Worm (Caenorhabditis elegans): Measurements from ENCODE around the gene F13C5.5.

The F13C5.5 gene

ce11 chrX:621688-622087 is 13.4 kb upstream of the F13C5.5 start:
- TF ChIP-seq hlh-1 (tag; optimal IDR thresholded peaks at IDR 0.05): peak; percentile 25
- no peak for TF ChIP-seq elt-3 (tag; optimal IDR thresholded peaks at IDR 0.05)
- TF ChIP-seq unc-120 (tag; optimal IDR thresholded peaks at IDR 0.05; ENCODE audit: poor library complexity, severe bottlenecking): no peak

DNA sequence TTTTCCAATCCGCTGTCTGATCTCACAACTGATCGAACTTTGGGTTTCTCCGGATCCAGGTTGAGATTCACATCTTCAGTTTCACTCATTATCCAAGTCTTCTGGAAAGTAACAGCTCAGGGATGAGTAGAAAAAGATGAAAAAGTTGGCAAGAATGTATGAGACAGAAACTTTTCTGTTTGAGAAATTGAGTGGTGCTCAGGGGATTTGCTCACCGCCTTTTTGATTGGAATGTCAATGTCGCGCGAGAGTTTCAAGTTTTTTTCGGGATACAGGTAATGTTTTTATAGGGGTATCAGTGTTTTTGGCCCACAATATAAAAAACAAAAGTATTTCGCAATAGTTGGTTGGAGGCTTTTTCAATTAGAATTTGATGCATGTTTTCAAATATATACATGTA is 12.9 kb upstream of the F13C5.5 start, which contains the start of gene unc-96:
TSS of gene unc-96 (minus strand) at position 101 of the 400 bp plus-strand sequence.
- TF ChIP-seq flh-1 (GFP tag; optimal IDR thresholded peaks at IDR 0.05) (no peak), nhr-2 (tag; optimal IDR thresholded peaks at IDR 0.05) (no peak), nhr-76 (tag; optimal IDR thresholded peaks at IDR 0.05) (no peak), lin-13 (tag; optimal IDR thresholded peaks at IDR 0.05) (no peak), lin-32 (GFP tag; optimal IDR thresholded peaks at IDR 0.05) (no peak)

- no peak for TF ChIP-seq nhr-12 (tag; optimal IDR thresholded peaks at IDR 0.05)
- no peak for TF ChIP-seq pha-4 (tag; optimal IDR thresholded peaks at IDR 0.05)
- no peak for TF ChIP-seq lin-32 (GFP tag; optimal IDR thresholded peaks at IDR 0.05)
- no peak for TF ChIP-seq blmp-1 (tag; optimal IDR thresholded peaks at IDR 0.05)
- TF ChIP-seq nhr-76 (tag; optimal IDR thresholded peaks at IDR 0.05): no peak
- TF ChIP-seq mls-2 (tag; optimal IDR thresholded peaks at IDR 0.05): no peak
- no peak for TF ChIP-seq ham-2 (GFP tag; optimal IDR thresholded peaks at IDR 0.05)
- TF ChIP-seq ces-1 (GFP tag; optimal IDR thresholded peaks at IDR 0.05): no peak
- TF ChIP-seq unc-39 (tag; optimal IDR thresholded peaks at IDR 0.05): no peak
- TF ChIP-seq nhr-2 (tag; optimal IDR thresholded peaks at IDR 0.05): no peak
- no peak for TF ChIP-seq ceh-43 (GFP tag; optimal IDR thresholded peaks at IDR 0.05)
- no peak for TF ChIP-seq unc-62 (GFP tag; optimal IDR thresholded peaks at IDR 0.05)
- TF ChIP-seq cnd-1 (tag; optimal IDR thresholded peaks at IDR 0.05): no peak
- no peak for TF ChIP-seq unc-120 (tag; optimal IDR thresholded peaks at IDR 0.05; ENCODE audit: poor library complexity, severe bottlenecking)
- no peak for TF ChIP-seq sem-2 (GFP tag; optimal IDR thresholded peaks at IDR 0.05)
- TF ChIP-seq tbx-8 (GFP tag; optimal IDR thresholded peaks at IDR 0.05): no peak
- no peak for TF ChIP-seq nhr-237 (tag; optimal IDR thresholded peaks at IDR 0.05)
- TF ChIP-seq mep-1 (tag; optimal IDR thresholded peaks at IDR 0.05): no peak
Observed at ce11 chrX:617730-618129, 9.4 kb upstream of the F13C5.5 start.

DNA sequence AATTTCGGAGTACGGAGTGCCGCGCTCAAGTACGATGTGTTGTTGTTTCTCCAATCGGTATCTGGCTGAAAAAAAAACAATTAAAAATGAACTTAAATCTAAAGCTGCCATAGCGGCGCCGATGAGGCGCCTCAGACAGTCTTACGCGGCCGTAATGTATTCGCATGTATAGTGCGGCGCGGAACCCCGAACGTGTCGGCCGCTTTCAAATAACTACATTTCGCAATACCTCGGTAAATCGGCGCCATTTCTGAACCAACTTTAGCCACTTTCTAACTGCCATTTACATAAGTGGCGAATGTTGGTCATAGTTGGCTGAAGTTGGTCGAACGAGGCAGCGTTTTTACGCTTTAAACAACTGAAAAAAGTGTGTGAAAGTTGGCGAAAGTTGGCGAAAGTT is 4.5 kb upstream of the F13C5.5 start:
- TF ChIP-seq ceh-83 (GFP tag; optimal IDR thresholded peaks at IDR 0.05) (no peak), lsy-2 (tag; optimal IDR thresholded peaks at IDR 0.05) (no peak), mep-1 (tag; optimal IDR thresholded peaks at IDR 0.05) (no peak), ces-1 (GFP tag; optimal IDR thresholded peaks at IDR 0.05) (no peak), pha-4 (tag; optimal IDR thresholded peaks at IDR 0.05) (no peak), M03D4.4 (tag; optimal IDR thresholded peaks at IDR 0.05) (no peak)

ce11 chrX:609553-609952 is 1.3 kb upstream of the F13C5.5 start:
- TF ChIP-seq tbx-8 (GFP tag; optimal IDR thresholded peaks at IDR 0.05) (no peak), flh-1 (GFP tag; optimal IDR thresholded peaks at IDR 0.05) (no peak), snpc-4 (tag; optimal IDR thresholded peaks at IDR 0.05) (no peak), ham-2 (GFP tag; optimal IDR thresholded peaks at IDR 0.05) (no peak), nhr-28 (tag; optimal IDR thresholded peaks at IDR 0.05) (no peak), lin-32 (GFP tag; optimal IDR thresholded peaks at IDR 0.05) (no peak), hlh-1 (tag; optimal IDR thresholded peaks at IDR 0.05) (no peak), mep-1 (tag; optimal IDR thresholded peaks at IDR 0.05) (no peak), blmp-1 (tag; optimal IDR thresholded peaks at IDR 0.05) (no peak), drap-1 (GFP tag; optimal IDR thresholded peaks at IDR 0.05) (no peak), sptf-1 (tag; optimal IDR thresholded peaks at IDR 0.05) (no peak), unc-62 (GFP tag; optimal IDR thresholded peaks at IDR 0.05) (no peak), cnd-1 (tag; optimal IDR thresholded peaks at IDR 0.05) (no peak), zip-8 (tag; optimal IDR thresholded peaks at IDR 0.05) (no peak), lin-13 (tag; optimal IDR thresholded peaks at IDR 0.05) (no peak), lsy-2 (tag; optimal IDR thresholded peaks at IDR 0.05) (no peak), ztf-11 (tag; optimal IDR thresholded peaks at IDR 0.05) (no peak)

ce11 chrX:601860-602259 is 6.4 kb downstream of the F13C5.5 start, which contains the start of gene F13C5.1:
F13C5.1 (plus strand) TSS chrX:602160.
- TF ChIP-seq elt-3 (tag; optimal IDR thresholded peaks at IDR 0.05) (no peak), unc-120 (tag; optimal IDR thresholded peaks at IDR 0.05; ENCODE audit: poor library complexity, severe bottlenecking) (no peak), mep-1 (tag; optimal IDR thresholded peaks at IDR 0.05) (no peak), zip-8 (tag; optimal IDR thresholded peaks at IDR 0.05) (no peak), nhr-2 (tag; optimal IDR thresholded peaks at IDR 0.05) (no peak), ceh-43 (GFP tag; optimal IDR thresholded peaks at IDR 0.05) (no peak), unc-62 (GFP tag; optimal IDR thresholded peaks at IDR 0.05) (no peak), elt-1 (tag; optimal IDR thresholded peaks at IDR 0.05; ENCODE audit: borderline replicate concordance, insufficient read depth) (no peak), unc-39 (tag; optimal IDR thresholded peaks at IDR 0.05) (no peak), lin-13 (tag; optimal IDR thresholded peaks at IDR 0.05) (no peak), sem-2 (GFP tag; optimal IDR thresholded peaks at IDR 0.05) (no peak), M03D4.4 (tag; optimal IDR thresholded peaks at IDR 0.05) (no peak), pha-4 (tag; optimal IDR thresholded peaks at IDR 0.05) (no peak), ham-2 (GFP tag; optimal IDR thresholded peaks at IDR 0.05) (no peak), sptf-1 (tag; optimal IDR thresholded peaks at IDR 0.05) (no peak), flh-1 (GFP tag; optimal IDR thresholded peaks at IDR 0.05) (no peak)

All from whole organism, mixed stage, embryonic.